Fruit fly (Drosophila melanogaster): ENCODE results near the gene CG1231.

The CG1231 gene

dm6 chr3L:377222-378071, 21.2 kb downstream of the CG1231 start:
- TF ChIP-seq CG10348 (GFP tag; IDR thresholded peaks at IDR 0.05) (no peak), CG17806 (tag; optimal IDR thresholded peaks at IDR 0.05) (peak; percentile 72), CG8159 (tag; optimal IDR thresholded peaks at IDR 0.05) (peak; percentile 89), Pif1B (GFP tag; optimal IDR thresholded peaks at IDR 0.05) (peak; percentile 48), CG34367 (tag; optimal IDR thresholded peaks at IDR 0.05) (peak; percentile 50), Snoo (tag; optimal IDR thresholded peaks at IDR 0.05) (peak; percentile 69), CG12605 (GFP tag; IDR thresholded peaks at IDR 0.05) (no peak), EcR (GFP tag; optimal IDR thresholded peaks at IDR 0.05) (no peak), gl (tag; optimal IDR thresholded peaks at IDR 0.05) (no peak), CG8301 (tag; optimal IDR thresholded peaks at IDR 0.05) (peak; percentile 59), Ets98B (GFP tag; IDR thresholded peaks at IDR 0.05) (no peak), CG4496 (GFP tag; IDR thresholded peaks at IDR 0.05) (peak; percentile 65; the same call in 2 of the 3 replicates), D1 (tag; optimal IDR thresholded peaks at IDR 0.05) (no peak), CG9948 (tag; optimal IDR thresholded peaks at IDR 0.05) (peak; percentile 69), CG14655 (GFP tag; optimal IDR thresholded peaks at IDR 0.05) (peak; percentile 68), CG13204 (GFP tag; optimal IDR thresholded peaks at IDR 0.05) (no peak), rn (GFP tag; IDR thresholded peaks at IDR 0.05) (no peak), fd96Ca (GFP tag; IDR thresholded peaks at IDR 0.05) (no peak), Pif1A (GFP tag; optimal IDR thresholded peaks at IDR 0.05) (peak; percentile 66), CG32121 (GFP tag; IDR thresholded peaks at IDR 0.05) (peak; percentile 48; the same call in 1 of the 2 replicates), CG15710 (tag; optimal IDR thresholded peaks at IDR 0.05) (peak; percentile 77)

dm6 chr3L:378072-378423, 21.8 kb downstream of the CG1231 start:
- TF ChIP-seq rn (GFP tag; IDR thresholded peaks at IDR 0.05) (no peak), Pif1B (GFP tag; optimal IDR thresholded peaks at IDR 0.05) (no peak), CG12605 (GFP tag; IDR thresholded peaks at IDR 0.05) (no peak), CG10348 (GFP tag; IDR thresholded peaks at IDR 0.05) (no peak), CG13204 (GFP tag; optimal IDR thresholded peaks at IDR 0.05) (no peak), CG15710 (tag; optimal IDR thresholded peaks at IDR 0.05) (no peak), Ets98B (GFP tag; IDR thresholded peaks at IDR 0.05) (no peak), CG17806 (tag; optimal IDR thresholded peaks at IDR 0.05) (no peak), gl (tag; optimal IDR thresholded peaks at IDR 0.05) (no peak), CG32121 (GFP tag; IDR thresholded peaks at IDR 0.05) (no peak), CG8159 (tag; optimal IDR thresholded peaks at IDR 0.05) (no peak), EcR (GFP tag; optimal IDR thresholded peaks at IDR 0.05) (no peak), CG8301 (tag; optimal IDR thresholded peaks at IDR 0.05) (no peak), fd96Ca (GFP tag; IDR thresholded peaks at IDR 0.05) (no peak), CG14655 (GFP tag; optimal IDR thresholded peaks at IDR 0.05) (no peak), CG34367 (tag; optimal IDR thresholded peaks at IDR 0.05) (no peak)

- no peak for TF ChIP-seq Pif1B (GFP tag; optimal IDR thresholded peaks at IDR 0.05)
- TF ChIP-seq gl (tag; optimal IDR thresholded peaks at IDR 0.05), result no peak
- no peak for TF ChIP-seq CG12605 (GFP tag; IDR thresholded peaks at IDR 0.05)
- no peak for TF ChIP-seq D1 (tag; optimal IDR thresholded peaks at IDR 0.05)
- no peak for TF ChIP-seq CG14655 (GFP tag; optimal IDR thresholded peaks at IDR 0.05)
- TF ChIP-seq Ets98B (GFP tag; IDR thresholded peaks at IDR 0.05), result no peak
- no peak for TF ChIP-seq Pif1A (GFP tag; optimal IDR thresholded peaks at IDR 0.05)
- no peak for TF ChIP-seq CG15710 (tag; optimal IDR thresholded peaks at IDR 0.05)
- no peak for TF ChIP-seq fd96Ca (GFP tag; IDR thresholded peaks at IDR 0.05)
- TF ChIP-seq CG32121 (GFP tag; IDR thresholded peaks at IDR 0.05), result no peak
- no peak for TF ChIP-seq CG10348 (GFP tag; IDR thresholded peaks at IDR 0.05)
- no peak for TF ChIP-seq CG34367 (tag; optimal IDR thresholded peaks at IDR 0.05)
Observed at dm6 chr3L:378906-379305, 22.7 kb downstream of the CG1231 start.

- TF ChIP-seq EcR (GFP tag; optimal IDR thresholded peaks at IDR 0.05) (no peak), fd96Ca (GFP tag; IDR thresholded peaks at IDR 0.05) (no peak), CG9948 (tag; optimal IDR thresholded peaks at IDR 0.05) (no peak), CG12605 (GFP tag; IDR thresholded peaks at IDR 0.05) (no peak), CG8159 (tag; optimal IDR thresholded peaks at IDR 0.05) (no peak), CG15710 (tag; optimal IDR thresholded peaks at IDR 0.05) (no peak), CG8301 (tag; optimal IDR thresholded peaks at IDR 0.05) (no peak), gl (tag; optimal IDR thresholded peaks at IDR 0.05) (no peak), CG13204 (GFP tag; optimal IDR thresholded peaks at IDR 0.05) (no peak), Pif1A (GFP tag; optimal IDR thresholded peaks at IDR 0.05) (no peak)
Observed at dm6 chr3L:380886-381546, 24.8 kb downstream of the CG1231 start.

- TF ChIP-seq Snoo (tag; optimal IDR thresholded peaks at IDR 0.05) (no peak), Pif1B (GFP tag; optimal IDR thresholded peaks at IDR 0.05) (no peak), CG14655 (GFP tag; optimal IDR thresholded peaks at IDR 0.05) (no peak), CG10348 (GFP tag; IDR thresholded peaks at IDR 0.05) (no peak), gl (tag; optimal IDR thresholded peaks at IDR 0.05) (no peak), Ets98B (GFP tag; IDR thresholded peaks at IDR 0.05) (no peak), CG13204 (GFP tag; optimal IDR thresholded peaks at IDR 0.05) (no peak), CG8159 (tag; optimal IDR thresholded peaks at IDR 0.05) (peak; percentile 63), EcR (GFP tag; optimal IDR thresholded peaks at IDR 0.05) (no peak), CG15710 (tag; optimal IDR thresholded peaks at IDR 0.05) (peak; percentile 54), D1 (tag; optimal IDR thresholded peaks at IDR 0.05) (no peak), CG9948 (tag; optimal IDR thresholded peaks at IDR 0.05) (peak; percentile 36), CG8301 (tag; optimal IDR thresholded peaks at IDR 0.05) (no peak), CG17806 (tag; optimal IDR thresholded peaks at IDR 0.05) (peak; percentile 54), CG12605 (GFP tag; IDR thresholded peaks at IDR 0.05) (no peak), Pif1A (GFP tag; optimal IDR thresholded peaks at IDR 0.05) (no peak), CG34367 (tag; optimal IDR thresholded peaks at IDR 0.05) (peak; percentile 48), rn (GFP tag; IDR thresholded peaks at IDR 0.05) (no peak), CG32121 (GFP tag; IDR thresholded peaks at IDR 0.05) (no peak), CG4496 (GFP tag; IDR thresholded peaks at IDR 0.05) (no peak), fd96Ca (GFP tag; IDR thresholded peaks at IDR 0.05) (no peak)
Observed at dm6 chr3L:385095-385494, 28.9 kb downstream of the CG1231 start.
